Fruit fly (Drosophila melanogaster) Kc167 (cell line): ENCODE data around the gene CG16865.

ENCODE experiments used
- Sin3A ChIP-seq: fragments of >200 bp; optimal IDR thresholded peaks from 2 replicates; lab custom pipeline; 2018; ENCODE audit warnings: missing external identifiers
- h ChIP-seq: fragments of >200 bp; optimal IDR thresholded peaks from 3 replicates; lab custom pipeline; 2018; ENCODE audit warnings: missing external identifiers
- insv ChIP-seq: fragments of >200 bp; optimal IDR thresholded peaks from 3 replicates; lab custom pipeline; 2018; ENCODE audit warnings: missing external identifiers
- psq ChIP-seq: fragments of >200 bp; optimal IDR thresholded peaks from 2 replicates; lab custom pipeline; 2017; ENCODE audit warnings: missing external identifiers
- ttk ChIP-seq: sonication (Bioruptor generic); optimal IDR thresholded peaks from 2 replicates; lab custom pipeline; 2017; ENCODE audit warnings: missing external identifiers

dm6 chr2L:13790715-13791114 lies 20.6 kb upstream of the CG16865 start, which contains the start of gene CG16863:
- TF ChIP-seq h (lab: Kevin White, UChicago) (no peak), Sin3A (no peak), ttk (lab: Kevin White, UChicago) (no peak), psq (no peak), insv (lab: Kevin White, UChicago) (no peak)
